Worm (Caenorhabditis elegans) whole organism, L4/young adult: Measurements from ENCODE around the gene lgc-31.

ENCODE experiments used
- W03F9.2 ChIP-seq: fragments of 150-350 bp; optimal IDR thresholded peaks from 2 replicates; lab custom pipeline; 2014; ENCODE audit warnings: missing biosample characterization, missing genetic modification characterization
- dao-5 ChIP-seq: sonication (generic microtip); optimal IDR thresholded peaks from 2 replicates; lab custom pipeline; 2016; ENCODE audit warnings: missing genotype, missing genetic modification characterization, moderate library complexity, missing compliant biosample characterization
- him-1 ChIP-seq: sonication (generic microtip); optimal IDR thresholded peaks from 2 replicates; lab custom pipeline; 2016; ENCODE audit warnings: missing genotype, missing genetic modification reagents, missing genetic modification characterization, missing compliant biosample characterization

The lgc-31 gene

DNA sequence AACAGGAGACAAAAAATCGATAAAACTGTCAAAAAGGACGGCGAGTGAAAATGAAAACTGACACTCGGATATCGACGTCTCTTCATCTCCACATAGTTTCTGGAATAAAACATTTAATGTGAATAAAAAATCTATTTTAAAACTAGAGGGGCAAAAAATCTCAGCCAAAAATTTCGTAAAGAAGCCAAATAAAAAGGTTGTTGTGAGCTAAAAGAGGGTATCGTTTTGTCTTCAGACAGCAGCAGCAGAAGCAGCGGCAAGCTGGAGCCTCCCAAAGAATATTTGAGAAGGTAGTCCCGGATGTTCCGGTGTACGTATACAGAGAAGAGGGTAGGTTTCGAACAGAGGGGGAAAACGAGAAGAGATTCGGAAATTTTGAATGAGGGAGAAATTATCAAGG is at the start of gene lgc-31:
TSS of gene lgc-31 (minus strand) at position 101 of the 400 bp plus-strand sequence.
- TF ChIP-seq dao-5 (tag; lab: Kevin White, UChicago) (no peak), him-1 (tag; lab: Kevin White, UChicago) (no peak), W03F9.2 (tag; lab: Kevin White, UChicago) (no peak)

DNA sequence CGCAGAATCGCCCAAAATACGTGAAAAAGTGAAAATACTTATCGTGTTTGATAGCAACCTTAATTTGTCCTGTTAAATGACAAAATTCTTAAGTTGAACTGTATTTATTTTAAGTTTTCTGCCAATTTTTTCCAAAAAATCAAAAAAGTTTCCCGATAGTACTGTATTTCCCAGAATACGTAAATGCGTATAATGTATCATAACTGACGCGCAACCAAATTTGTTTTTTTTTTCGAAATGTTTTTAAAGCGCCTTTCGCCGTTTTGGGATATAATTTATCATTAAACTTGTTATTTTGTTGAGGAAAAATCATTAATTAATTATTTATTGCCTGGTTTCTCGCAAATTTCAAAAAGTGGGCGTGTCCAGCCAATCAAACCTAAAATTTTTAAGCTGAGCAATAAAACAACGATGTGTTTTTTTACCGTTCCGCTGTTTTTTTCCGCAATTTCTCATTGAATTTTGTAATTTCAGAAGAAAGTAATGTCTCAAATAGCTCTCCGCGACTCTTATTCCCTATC is 49.2 kb upstream of the lgc-31 start, which contains the start of gene fbxa-95:
TSS of gene fbxa-95 (plus strand) at position 471 of the 521 bp plus-strand sequence.
- no peak for TF ChIP-seq W03F9.2 (tag; lab: Kevin White, UChicago)
- no peak for TF ChIP-seq dao-5 (tag; lab: Kevin White, UChicago)
- no peak for TF ChIP-seq him-1 (tag; lab: Kevin White, UChicago)

DNA sequence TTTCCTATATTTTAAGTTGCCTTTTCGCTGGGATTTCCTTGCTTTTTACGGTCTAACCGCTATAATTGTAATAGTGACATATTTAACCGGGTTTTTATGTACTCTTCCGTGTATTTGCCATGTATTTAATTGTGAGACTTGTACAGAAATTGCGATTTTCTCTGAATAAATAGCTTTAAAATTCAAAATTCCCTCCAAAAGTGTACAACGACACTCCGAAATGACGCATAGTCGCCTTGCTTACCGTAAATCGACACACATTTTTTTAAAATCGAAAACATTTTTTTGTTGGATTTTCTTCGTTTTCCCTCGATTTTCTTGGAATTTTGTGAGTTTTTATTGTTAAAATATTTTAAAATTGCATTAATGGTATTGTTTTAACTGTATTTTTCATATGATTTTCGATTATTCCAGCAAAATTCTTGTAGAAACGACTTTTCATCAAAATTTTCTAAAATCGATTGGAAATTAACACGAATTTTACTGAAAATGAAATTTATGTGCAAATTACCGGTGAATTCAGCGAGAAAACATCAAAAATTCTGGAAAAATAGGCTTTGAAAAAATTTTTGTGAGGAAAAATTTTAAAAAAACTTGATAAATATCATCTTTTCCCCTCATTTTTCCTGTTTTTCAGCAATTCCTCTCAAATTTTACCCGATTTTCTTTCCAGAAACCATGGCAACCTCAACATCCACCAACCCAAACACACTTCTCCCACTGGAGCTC is 48.0 kb upstream of the lgc-31 start, which contains the start of gene lsm-5:
TSS of gene lsm-5 (plus strand) at position 679 of the 729 bp plus-strand sequence.
- TF ChIP-seq dao-5 (tag; lab: Kevin White, UChicago) = no peak
- TF ChIP-seq W03F9.2 (tag; lab: Kevin White, UChicago) = no peak

DNA sequence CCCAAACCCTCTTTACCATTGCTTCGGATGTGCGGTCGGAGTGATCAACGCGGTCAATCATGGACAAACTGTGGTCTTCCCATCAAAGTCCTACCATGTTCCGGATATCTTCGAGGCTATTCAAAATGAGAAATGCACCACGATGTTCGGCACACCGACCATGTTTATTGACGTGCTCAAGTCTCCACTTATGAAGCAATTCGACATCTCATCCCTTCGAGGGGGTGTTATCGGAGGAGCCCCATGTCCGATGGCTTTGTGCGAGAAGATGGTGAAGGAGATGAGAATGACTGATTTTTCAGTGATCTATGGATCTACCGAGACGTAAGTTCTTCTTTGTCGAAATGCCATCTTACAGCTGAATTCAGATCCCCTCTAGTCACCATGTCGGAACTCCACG is 46.6 kb upstream of the lgc-31 start:
- no peak for TF ChIP-seq him-1 (tag; lab: Kevin White, UChicago)
- no peak for TF ChIP-seq W03F9.2 (tag; lab: Kevin White, UChicago)
- no peak for TF ChIP-seq dao-5 (tag; lab: Kevin White, UChicago)

DNA sequence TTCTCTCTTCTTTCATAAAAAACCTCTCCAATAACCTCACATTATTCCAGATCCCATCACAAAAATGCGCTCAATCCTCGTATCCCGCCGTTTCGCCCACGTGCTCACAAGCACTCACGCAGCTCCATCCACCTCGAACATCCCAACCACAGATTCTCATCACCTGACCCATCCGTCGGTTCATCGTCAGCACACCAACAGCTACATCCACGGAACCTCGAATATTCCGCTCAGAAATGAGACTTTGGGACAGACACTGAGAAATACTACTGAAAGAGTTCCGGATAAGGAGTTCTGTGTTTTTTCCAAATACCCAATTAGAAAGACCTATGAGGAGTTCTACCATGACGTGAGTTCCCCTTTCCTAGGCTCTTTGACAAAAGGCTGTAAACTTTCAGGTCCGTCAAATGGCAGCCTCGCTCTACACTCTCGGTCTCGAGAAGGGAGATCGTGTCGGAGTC is 45.6 kb upstream of the lgc-31 start, which contains the start of gene acs-2:
TSS of gene acs-2 (plus strand) at position 51 of the 461 bp plus-strand sequence.
- no peak for TF ChIP-seq dao-5 (tag; lab: Kevin White, UChicago)
- no peak for TF ChIP-seq W03F9.2 (tag; lab: Kevin White, UChicago)
- TF ChIP-seq him-1 (tag; lab: Kevin White, UChicago) = no peak

DNA sequence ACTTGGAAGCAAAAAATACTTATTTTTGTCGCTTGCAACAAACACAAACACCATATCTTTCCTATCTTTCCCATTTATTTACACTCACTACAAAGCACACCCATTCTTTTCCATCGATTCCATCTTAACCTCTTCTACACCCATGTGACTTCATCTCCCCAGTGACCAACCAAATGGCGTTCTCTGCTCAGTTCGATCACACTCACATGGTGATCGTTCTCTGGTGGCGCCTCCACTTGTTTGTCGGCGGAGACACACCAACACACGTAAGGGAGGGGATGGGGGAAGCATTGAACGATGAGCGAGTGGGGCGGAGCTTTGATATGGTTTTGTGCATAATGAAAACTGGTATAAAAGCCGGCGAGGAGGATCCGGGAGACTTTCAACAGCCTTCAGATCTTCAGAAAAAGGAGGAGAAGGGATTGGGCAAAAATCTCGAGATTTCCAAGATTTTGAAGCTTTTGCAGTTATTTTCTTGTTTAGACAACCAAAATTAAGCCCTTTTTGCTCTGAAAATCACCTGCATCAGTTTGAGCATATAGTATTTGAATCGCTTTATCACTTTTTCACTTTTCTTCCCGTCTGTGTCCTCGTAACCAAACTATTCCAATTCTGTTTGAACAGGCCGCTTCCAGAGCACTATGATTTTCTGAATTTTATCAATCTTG is 44.8 kb upstream of the lgc-31 start:
- peak; percentile 22 for TF ChIP-seq him-1 (tag; lab: Kevin White, UChicago)
- no peak for TF ChIP-seq W03F9.2 (tag; lab: Kevin White, UChicago)

DNA sequence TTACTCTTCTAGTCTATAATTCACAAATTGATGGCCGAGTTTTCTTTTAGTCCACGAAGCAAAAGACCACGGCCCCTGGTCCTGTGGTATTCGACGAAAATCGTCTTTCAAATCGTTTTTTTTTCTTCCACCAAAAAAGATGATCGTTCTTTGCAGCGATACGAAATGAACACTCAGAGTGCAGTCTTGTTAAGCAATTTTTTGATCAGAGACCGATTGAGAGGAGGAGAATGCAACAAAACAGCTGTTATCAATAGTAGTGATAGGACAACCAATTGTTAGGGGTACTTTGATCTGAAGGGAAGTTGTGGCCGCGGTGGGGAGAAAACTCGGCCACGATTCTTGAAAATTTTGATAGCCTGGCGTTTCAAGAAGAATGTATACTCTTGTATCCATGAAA is 42.2 kb upstream of the lgc-31 start:
- no peak for TF ChIP-seq W03F9.2 (tag; lab: Kevin White, UChicago)
- no peak for TF ChIP-seq him-1 (tag; lab: Kevin White, UChicago)
- TF ChIP-seq dao-5 (tag; lab: Kevin White, UChicago) = no peak

DNA sequence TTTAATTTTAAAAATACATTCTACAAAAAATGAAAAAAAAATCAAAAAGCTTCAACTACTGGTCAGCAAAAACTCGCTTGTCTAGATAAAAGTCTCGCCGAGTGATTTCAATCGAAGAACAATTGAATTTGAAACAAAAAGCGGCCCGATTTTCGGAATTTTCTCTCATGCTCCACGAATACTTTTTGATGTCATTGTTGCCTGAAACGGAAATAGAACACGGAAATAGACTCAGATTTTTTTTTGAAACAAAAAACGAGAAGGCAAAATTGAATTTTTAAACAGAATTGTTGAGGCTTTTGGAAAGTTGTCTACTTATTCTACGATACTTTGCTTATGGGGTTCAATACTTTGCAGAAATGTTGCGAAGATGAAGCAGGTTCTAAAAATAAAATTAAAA is 41.7 kb upstream of the lgc-31 start:
- TF ChIP-seq dao-5 (tag; lab: Kevin White, UChicago) (no peak), W03F9.2 (tag; lab: Kevin White, UChicago) (no peak), him-1 (tag; lab: Kevin White, UChicago) (no peak)

DNA sequence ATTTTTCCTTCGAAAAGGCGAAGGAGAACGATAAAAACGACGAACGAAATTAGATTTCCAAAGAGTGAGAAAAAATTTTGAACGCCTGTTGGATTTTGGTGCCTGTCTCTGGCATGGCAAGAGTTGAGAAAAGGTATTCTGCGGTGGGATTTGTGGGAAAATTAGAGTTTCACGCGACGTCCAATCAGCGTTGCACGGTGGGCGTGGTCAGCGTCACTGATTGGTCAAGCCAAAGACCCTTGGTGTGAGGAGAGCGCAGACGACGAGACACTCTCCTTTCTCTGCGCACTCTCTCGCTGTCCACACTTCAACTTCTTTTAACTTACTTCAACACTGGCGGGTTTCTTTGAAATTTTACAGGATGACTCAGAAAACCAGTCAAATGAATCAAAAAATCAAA is 40.7 kb upstream of the lgc-31 start:
- TF ChIP-seq dao-5 (tag; lab: Kevin White, UChicago) (no peak), him-1 (tag; lab: Kevin White, UChicago) (no peak), W03F9.2 (tag; lab: Kevin White, UChicago) (no peak)

DNA sequence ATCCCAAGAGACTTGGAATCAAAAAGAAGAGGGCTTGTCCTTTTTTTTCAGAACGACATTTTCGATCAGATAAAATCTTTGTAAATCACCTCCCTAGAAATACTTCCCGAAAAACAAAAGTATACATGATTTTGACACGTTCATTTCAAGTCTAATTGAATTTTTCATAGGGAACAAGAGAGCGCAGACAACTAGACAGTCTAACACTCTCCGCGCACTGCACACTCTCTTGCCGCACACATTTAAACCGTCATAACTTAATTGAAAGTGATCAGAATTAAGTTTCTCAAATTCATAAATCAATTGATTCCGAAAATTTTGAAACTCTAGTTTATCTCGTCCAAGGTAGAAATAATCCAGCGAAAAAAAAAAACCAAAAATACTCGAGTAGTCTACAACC is 37.9 kb upstream of the lgc-31 start:
- no peak for TF ChIP-seq dao-5 (tag; lab: Kevin White, UChicago)
- TF ChIP-seq him-1 (tag; lab: Kevin White, UChicago) = no peak

DNA sequence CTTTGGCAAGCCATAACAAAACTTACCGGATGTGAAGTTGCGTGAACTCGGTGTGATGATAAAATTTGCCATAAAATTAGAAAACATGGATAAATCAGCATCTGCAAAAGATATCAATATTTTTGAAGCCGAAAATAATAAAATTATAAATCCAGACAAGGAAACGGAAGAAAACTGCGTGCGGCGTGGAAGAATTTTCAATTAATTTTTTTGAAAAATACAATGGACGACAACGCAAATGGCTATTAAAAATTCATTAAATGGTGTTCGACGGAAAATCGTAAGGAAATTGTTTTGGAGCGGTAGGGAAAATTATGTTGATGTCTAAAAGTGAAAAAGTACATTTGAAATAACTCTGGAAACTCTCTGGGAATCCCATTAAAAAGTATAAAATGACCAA is 37.2 kb upstream of the lgc-31 start, which contains the start of gene acr-18:
TSS of gene acr-18 (minus strand) at position 101 of the 400 bp plus-strand sequence.
- TF ChIP-seq W03F9.2 (tag; lab: Kevin White, UChicago) (no peak), him-1 (tag; lab: Kevin White, UChicago) (no peak), dao-5 (tag; lab: Kevin White, UChicago) (no peak)

DNA sequence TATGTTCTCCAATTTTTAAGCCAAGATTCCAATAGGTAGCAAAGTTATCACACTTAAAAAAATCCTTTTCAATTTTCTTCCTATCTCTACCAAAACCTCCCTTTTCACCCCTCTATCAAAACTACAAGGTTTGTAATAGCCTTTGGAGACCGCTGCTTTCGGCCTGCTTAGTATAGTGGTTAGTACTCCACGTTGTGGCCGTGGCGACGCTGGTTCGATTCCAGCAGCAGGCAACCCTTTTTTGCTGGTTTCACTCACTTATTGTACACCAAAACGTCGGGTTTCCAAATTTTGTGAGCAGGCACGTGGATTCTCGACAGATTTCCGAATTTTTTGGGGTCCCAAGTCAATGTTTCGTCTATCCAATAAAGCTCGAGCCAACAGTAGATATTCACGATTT is 32.0 kb upstream of the lgc-31 start:
- TF ChIP-seq dao-5 (tag; lab: Kevin White, UChicago) (no peak), W03F9.2 (tag; lab: Kevin White, UChicago) (no peak), him-1 (tag; lab: Kevin White, UChicago) (no peak)

DNA sequence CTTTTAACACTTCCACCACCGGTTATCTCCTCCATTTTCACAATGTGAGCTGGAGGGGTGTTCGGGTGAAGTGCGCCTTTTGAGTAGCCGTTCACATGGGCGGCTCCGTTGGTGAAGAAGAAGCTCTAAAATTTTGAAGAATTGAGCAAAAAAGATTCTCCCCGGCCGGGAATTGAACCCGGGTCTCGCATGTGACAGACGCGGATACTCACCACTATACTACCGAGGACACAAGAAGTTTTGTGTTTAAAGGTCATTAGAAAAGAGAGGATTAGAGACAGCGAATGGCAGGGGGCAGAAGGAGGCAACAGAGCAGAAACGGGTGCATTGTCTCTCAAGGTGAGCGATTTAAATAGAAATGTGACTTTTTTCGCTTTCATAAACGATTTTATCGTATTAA is 29.8 kb upstream of the lgc-31 start:
- TF ChIP-seq him-1 (tag; lab: Kevin White, UChicago) = peak; percentile 37
- no peak for TF ChIP-seq W03F9.2 (tag; lab: Kevin White, UChicago)
